Worm (Caenorhabditis elegans) whole organism, L4/young adult: ENCODE data around the gene gst-36.

Source experiments
- W03F9.2 ChIP-seq: fragments of 150-350 bp; optimal IDR thresholded peaks from 2 replicates; lab custom pipeline; 2014; ENCODE audit warnings: missing biosample characterization, missing genetic modification characterization
- him-1 ChIP-seq: sonication (generic microtip); optimal IDR thresholded peaks from 2 replicates; lab custom pipeline; 2016; ENCODE audit warnings: missing genotype, missing genetic modification reagents, missing genetic modification characterization, missing compliant biosample characterization

ce11 chrX:9832370-9832769 lies 30.4 kb downstream of the gst-36 start:
- no peak for TF ChIP-seq him-1 (tag; lab: Kevin White, UChicago)
- no peak for TF ChIP-seq W03F9.2 (tag; lab: Kevin White, UChicago)
